Worm (Caenorhabditis elegans) whole organism, L2 larva: ENCODE data around the gene fbxa-157.

ENCODE experiments used
- egl-27 ChIP-seq: sonication (generic microtip); optimal IDR thresholded peaks from 3 replicates; lab custom pipeline; 2017; ENCODE audit warnings: missing biosample characterization, missing genetic modification reagents, missing genetic modification characterization
- nhr-12 ChIP-seq: fragments of 150-350 bp; optimal IDR thresholded peaks from 2 replicates; lab custom pipeline; 2014; ENCODE audit warnings: missing biosample characterization, missing genetic modification characterization
- ztf-11 ChIP-seq: sonication (generic microtip); optimal IDR thresholded peaks from 2 replicates; lab custom pipeline; 2017; ENCODE audit warnings: missing biosample characterization, missing genetic modification characterization
- ztf-4 ChIP-seq: fragments of 150-350 bp; optimal IDR thresholded peaks from 2 replicates; lab custom pipeline; 2014; ENCODE audit warnings: missing biosample characterization, missing genetic modification characterization

- TF ChIP-seq nhr-12 (no peak), ztf-4 (tag; lab: Kevin White, UChicago) (no peak), egl-27 (tag; lab: Kevin White, UChicago) (no peak), ztf-11 (tag; lab: Kevin White, UChicago) (no peak)
These were observed 49.5 kb downstream of the fbxa-157 start, which contains the start of gene dpy-21 for ce11 chrV:17949093-17949492.
